Fruit fly (Drosophila melanogaster): ENCODE results near the gene sip1.

dm6 chr2L:5730432-5730831, 9.6 kb downstream of the sip1 start:
- TF ChIP-seq CG8478 (optimal IDR thresholded peaks at IDR 0.05) (no peak), CTCF (optimal IDR thresholded peaks at IDR 0.05) (no peak)
